Fruit fly (Drosophila melanogaster) whole organism, adult: ENCODE results near the gene CG10469.

Source experiments
- CG5204 ChIP-seq: fragments of 200-800 bp; sonication (Bioruptor generic); optimal IDR thresholded peaks from 2 replicates; lab custom pipeline; 2016; ENCODE audit warnings: missing biosample characterization, missing genetic modification characterization
- CG7101 ChIP-seq: fragments of 200-800 bp; sonication (Bioruptor generic); optimal IDR thresholded peaks from 2 replicates; lab custom pipeline; 2018; ENCODE audit warnings: missing biosample characterization, mild to moderate bottlenecking, missing genetic modification characterization, moderate library complexity
- cnc ChIP-seq, 2 experiments: fragments of >200 bp; optimal IDR thresholded peaks; 2 replicates each; lab custom pipeline; 2017
- kay ChIP-seq: fragments of 200-800 bp; sonication (Bioruptor generic); peaks from one replicate; lab custom pipeline; 2016; ENCODE audit warnings: missing biosample characterization, missing genetic modification characterization, borderline replicate concordance
- pad ChIP-seq: fragments of 200-800 bp; sonication (Bioruptor generic); optimal IDR thresholded peaks from 3 replicates; lab custom pipeline; 2017; ENCODE audit warnings: missing biosample characterization, missing genetic modification characterization, mild to moderate bottlenecking, moderate library complexity, missing genetic modification reagents
- tj ChIP-seq: fragments of 200-800 bp; sonication (Bioruptor generic); optimal IDR thresholded peaks from 3 replicates; lab custom pipeline; 2017; ENCODE audit warnings: missing biosample characterization, mild to moderate bottlenecking, missing genetic modification characterization, moderate library complexity
- toe ChIP-seq: fragments of 200-800 bp; sonication (Bioruptor generic); optimal IDR thresholded peaks from 2 replicates; lab custom pipeline; 2016; ENCODE audit warnings: missing biosample characterization, missing genetic modification characterization

DNA sequence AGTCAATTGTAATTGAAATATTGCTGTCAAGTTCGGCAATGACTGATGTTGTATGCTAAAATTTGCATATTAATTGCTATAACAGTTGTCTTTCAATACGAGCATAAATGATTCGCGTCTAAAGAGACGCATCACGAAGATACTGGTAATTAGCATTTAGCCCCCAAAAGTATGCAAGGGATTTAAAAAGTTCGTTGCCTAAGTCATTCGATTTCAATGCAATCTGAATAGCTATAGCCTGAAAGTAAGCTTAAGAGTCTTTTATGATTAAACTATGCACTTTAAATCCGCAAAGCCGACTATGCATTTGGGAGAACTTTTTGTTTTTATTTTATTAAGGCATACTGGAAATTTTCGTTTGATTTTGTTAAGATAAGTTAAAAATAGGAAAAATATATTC lies 36.5 kb upstream of the CG10469 start:
- TF ChIP-seq cnc (optimal IDR thresholded peaks at IDR 0.05; lab: Kevin White, UChicago) (no peak), CG7101 (tag; lab: Kevin White, UChicago) (no peak), pad (GFP tag; lab: Kevin White, UChicago) (no peak), CG5204 (GFP tag; lab: Kevin White, UChicago) (no peak), tj (GFP tag; lab: Kevin White, UChicago) (no peak), kay (no peak), toe (GFP tag; lab: Kevin White, UChicago) (no peak)
